Worm (Caenorhabditis elegans): Measurements from ENCODE around the gene Y48E1C.2.

Y48E1C.2 gene

ce11 chrII:13446597-13446996 is 22.3 kb downstream of the Y48E1C.2 start:
- TF ChIP-seq arid-1 (GFP tag; conservative IDR thresholded peaks at IDR 0.05) = no peak
- TF ChIP-seq F37D6.2 (tag; optimal IDR thresholded peaks at IDR 0.05) = no peak
- no peak for TF ChIP-seq zfp-3 (GFP tag; conservative IDR thresholded peaks at IDR 0.05)
- TF ChIP-seq nhr-6 (tag; optimal IDR thresholded peaks at IDR 0.05) = no peak
- no peak for TF ChIP-seq lin-38 (GFP tag; IDR thresholded peaks at IDR 0.05)

ce11 chrII:13447166-13447643 is 22.9 kb downstream of the Y48E1C.2 start, which contains the start of gene tbc-14:
tbc-14 (minus strand) TSS chrII:13447593.
- peak; percentile 44 for TF ChIP-seq ceh-28 (tag; optimal IDR thresholded peaks at IDR 0.05)
- no peak for TF ChIP-seq lin-1 (GFP tag; IDR thresholded peaks at IDR 0.05)
- TF ChIP-seq mxl-2 (GFP tag; conservative IDR thresholded peaks at IDR 0.05) = no peak
- TF ChIP-seq dmd-9 (GFP tag; IDR thresholded peaks at IDR 0.05) = no peak
- no peak for TF ChIP-seq hif-1 (tag; optimal IDR thresholded peaks at IDR 0.05)
- TF ChIP-seq madf-9 (GFP tag; conservative IDR thresholded peaks at IDR 0.05) = no peak

ce11 chrII:13447668-13448067 is 23.3 kb downstream of the Y48E1C.2 start:
- TF ChIP-seq fkh-10 (GFP tag; optimal IDR thresholded peaks at IDR 0.05) (peak; percentile 80), dpl-1 (GFP tag; optimal IDR thresholded peaks at IDR 0.05) (peak; percentile 69), tra-1 (GFP tag; IDR thresholded peaks at IDR 0.05) (no peak), php-3 (GFP tag; IDR thresholded peaks at IDR 0.05) (no peak), ama-1 (optimal IDR thresholded peaks at IDR 0.05) (no peak), zfp-3 (GFP tag; conservative IDR thresholded peaks at IDR 0.05) (no peak), F49E8.2 (tag; optimal IDR thresholded peaks at IDR 0.05; ENCODE audit: borderline replicate concordance) (no peak), nhr-102 (tag; optimal IDR thresholded peaks at IDR 0.05) (peak; percentile 36), lsy-2 (tag; optimal IDR thresholded peaks at IDR 0.05) (peak; percentile 55 to 92), nhr-48 (tag; optimal IDR thresholded peaks at IDR 0.05) (no peak), unc-62 (GFP tag; optimal IDR thresholded peaks at IDR 0.05 in 1 of 2) (no peak), unc-62 (tag; optimal IDR thresholded peaks at IDR 0.05) (no peak), mxl-3 (GFP tag; optimal IDR thresholded peaks at IDR 0.05) (peak; percentile 6), vab-7 (GFP tag; IDR thresholded peaks at IDR 0.05) (0 out of 2 replicates have a peak, but pooled peaks have one; percentile 19), hif-1 (tag; optimal IDR thresholded peaks at IDR 0.05) (peak in 1 of 2 experiments; percentile 70), dmd-8 (GFP tag; IDR thresholded peaks at IDR 0.05) (no peak), sdz-12 (GFP tag; optimal IDR thresholded peaks at IDR 0.05) (no peak), skn-1 (tag; optimal IDR thresholded peaks at IDR 0.05) (no peak), unc-39 (tag; optimal IDR thresholded peaks at IDR 0.05) (no peak), nhr-237 (tag; optimal IDR thresholded peaks at IDR 0.05) (no peak), madf-5 (GFP tag; IDR thresholded peaks at IDR 0.05) (no peak), ctbp-1 (GFP tag; IDR thresholded peaks at IDR 0.05) (no peak), unc-130 (GFP tag; optimal IDR thresholded peaks at IDR 0.05) (no peak), T26A8.4 (GFP tag; IDR thresholded peaks at IDR 0.05) (peak; percentile 72), nhr-77 (tag; optimal IDR thresholded peaks at IDR 0.05) (peak; percentile 89), mdl-1 (tag; optimal IDR thresholded peaks at IDR 0.05) (peak in 1 of 2 experiments; percentile 76), ceh-82 (tag; optimal IDR thresholded peaks at IDR 0.05) (no peak), spr-3 (GFP tag; optimal IDR thresholded peaks at IDR 0.05) (no peak), nhr-10 (tag; optimal IDR thresholded peaks at IDR 0.05) (no peak), ztf-7 (tag; optimal IDR thresholded peaks at IDR 0.05) (no peak), T20F7.1 (GFP tag; optimal IDR thresholded peaks at IDR 0.05) (no peak), ceh-44 (GFP tag; IDR thresholded peaks at IDR 0.05) (no peak), mxl-2 (GFP tag; conservative IDR thresholded peaks at IDR 0.05) (no peak), egl-27 (tag; optimal IDR thresholded peaks at IDR 0.05) (no peak), nhr-6 (tag; optimal IDR thresholded peaks at IDR 0.05) (peak; percentile 74), nhr-11 (tag; optimal IDR thresholded peaks at IDR 0.05) (peak; percentile 85), set-16 (GFP tag; IDR thresholded peaks at IDR 0.05) (no peak), attf-4 (tag; optimal IDR thresholded peaks at IDR 0.05) (no peak), hmg-1.1 (GFP tag; IDR thresholded peaks at IDR 0.05) (peak; percentile 77), zfp-2 (tag; optimal IDR thresholded peaks at IDR 0.05) (no peak), daf-16 (GFP tag; optimal IDR thresholded peaks at IDR 0.05) (peak in 1 of 2 experiments; percentile 15), daf-16 (tag; optimal IDR thresholded peaks at IDR 0.05) (peak; percentile 90)
